Fruit fly (Drosophila melanogaster): ENCODE results near the gene CG42504.

dm6 chr3R:11998130-11998529 is 33.4 kb downstream of the CG42504 start:
- no peak for TF ChIP-seq usp (GFP tag; optimal IDR thresholded peaks at IDR 0.05)
- TF ChIP-seq psq (optimal IDR thresholded peaks at IDR 0.05) = no peak
- TF ChIP-seq pan (optimal IDR thresholded peaks at IDR 0.05) = no peak
- TF ChIP-seq EcR (GFP tag; optimal IDR thresholded peaks at IDR 0.05) = no peak

Measured in whole organism.